Fruit fly (Drosophila melanogaster) whole organism, pupa: ENCODE data around the gene LKRSDH.
A peak's percentile ranks its signal among the peaks of the same experiment; 100 is the strongest.

Experiments
- CG13204 ChIP-seq: fragments of 200-800 bp; sonication (Bioruptor generic); optimal IDR thresholded peaks from 2 replicates; lab custom pipeline; 2018; ENCODE audit warnings: missing biosample characterization, mild to moderate bottlenecking, missing genetic modification characterization, moderate library complexity
- CG14655 ChIP-seq: fragments of 200-800 bp; sonication (Bioruptor generic); optimal IDR thresholded peaks from 3 replicates; lab custom pipeline; 2017; ENCODE audit warnings: mild to moderate bottlenecking, missing biosample characterization, missing genetic modification reagents, missing genetic modification characterization
- CG4496 ChIP-seq: fragments of 200-800 bp; sonication (Bioruptor generic); IDR thresholded peaks from 3 replicates; pipeline ENCODE4 v1.3.6; 2022; ENCODE audit warnings: missing biosample characterization, missing genetic modification characterization
- CG8159 ChIP-seq: fragments of 200-800 bp; sonication (Bioruptor generic); optimal IDR thresholded peaks from 3 replicates; lab custom pipeline; 2018; ENCODE audit warnings: missing biosample characterization, mild to moderate bottlenecking, missing genetic modification characterization, moderate library complexity
- CG8301 ChIP-seq: fragments of 200-800 bp; sonication (Bioruptor generic); optimal IDR thresholded peaks from 2 replicates; lab custom pipeline; 2018; ENCODE audit warnings: missing biosample characterization, mild to moderate bottlenecking, missing genetic modification characterization
- D1 ChIP-seq: fragments of 200-800 bp; sonication (Bioruptor generic); optimal IDR thresholded peaks from 2 replicates; lab custom pipeline; 2018; ENCODE audit warnings: missing biosample characterization, mild to moderate bottlenecking, missing genetic modification characterization, moderate library complexity
- fd96Ca ChIP-seq: fragments of 200-800 bp; sonication (Bioruptor generic); IDR thresholded peaks from 3 replicates; pipeline ENCODE4 v1.3.6; 2022; ENCODE audit warnings: missing biosample characterization, missing genetic modification characterization

- TF ChIP-seq fd96Ca (GFP tag; lab: Robert Waterston, UW) (peak; percentile 93), D1 (no peak), CG14655 (GFP tag; lab: Kevin White, UChicago) (peak; percentile 87), CG4496 (GFP tag; lab: Robert Waterston, UW) (peak; percentile 87), CG8301 (tag; lab: Kevin White, UChicago) (peak; percentile 87), CG8159 (tag; lab: Kevin White, UChicago) (peak; percentile 88), CG13204 (GFP tag; lab: Kevin White, UChicago) (no peak)
These were observed 4.2 kb upstream of the LKRSDH start, which contains the start of the genes Herp and r2d2 for dm6 chr2L:7799804-7800433.
